Fruit fly (Drosophila melanogaster): ENCODE data around the gene CG31674.

CG31674 gene

DNA sequence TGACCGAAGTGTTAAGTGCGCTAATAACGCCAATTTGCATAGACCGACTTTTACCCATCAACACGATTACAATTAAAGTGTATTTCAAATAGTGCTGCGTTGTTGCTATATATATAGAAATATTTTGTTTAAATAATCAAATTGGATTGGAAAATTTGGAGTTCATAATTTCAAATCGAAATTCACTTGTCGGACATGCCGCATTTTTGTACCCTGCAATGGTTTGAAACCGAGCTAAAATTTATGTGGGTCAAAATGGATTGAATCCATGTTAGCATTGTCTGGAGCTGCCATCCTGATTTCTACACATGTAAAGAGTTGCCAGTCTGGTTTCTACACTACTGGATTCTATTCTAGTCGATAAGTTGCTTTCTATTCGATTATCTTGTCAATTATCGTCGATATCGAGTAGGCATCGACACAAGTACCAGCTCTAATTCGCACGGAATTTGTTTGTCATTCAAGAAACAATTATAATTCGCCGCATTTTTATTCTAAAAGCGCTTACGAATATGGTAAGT lies 43.7 kb upstream of the CG31674 start, which contains the start of gene Pomp (continued):
- TF ChIP-seq CoRest (tag; optimal IDR thresholded peaks at IDR 0.05) (peak; percentile 77), sim (GFP tag; IDR thresholded peaks at IDR 0.05) (peak; percentile 80), CG12104 (GFP tag; optimal IDR thresholded peaks at IDR 0.05) (peak; percentile 70), chm (GFP tag; IDR thresholded peaks at IDR 0.05) (peak; percentile 72), MBD-R2 (GFP tag; IDR thresholded peaks at IDR 0.05) (peak; percentile 81), prd (optimal IDR thresholded peaks at IDR 0.05) (no peak), prd (GFP tag; IDR thresholded peaks at IDR 0.05) (peak; percentile 92), CG3065 (GFP tag; optimal IDR thresholded peaks at IDR 0.05) (peak; percentile 61), CG1792 (GFP tag; optimal IDR thresholded peaks at IDR 0.05) (peak; percentile 24), dan (GFP tag; IDR thresholded peaks at IDR 0.05) (no peak), CG8359 (GFP tag; optimal IDR thresholded peaks at IDR 0.05; ENCODE audit: borderline replicate concordance) (peak; percentile 49), crp (GFP tag; optimal IDR thresholded peaks at IDR 0.05) (peak in 1 of 2 experiments; percentile 26), twi (tag; optimal IDR thresholded peaks at IDR 0.05) (peak; percentile 35), CG11723 (GFP tag; optimal IDR thresholded peaks at IDR 0.05) (peak; percentile 44), ato (GFP tag; IDR thresholded peaks at IDR 0.05; ENCODE audit: partially characterized antibody) (peak; percentile 37; the same call in 1 of the 2 replicates), Pdp1 (GFP tag; optimal IDR thresholded peaks at IDR 0.05) (peak; percentile 58 to 64), Hand (GFP tag; optimal IDR thresholded peaks at IDR 0.05) (peak; percentile 23), CG18011 (GFP tag; optimal IDR thresholded peaks at IDR 0.05) (peak; percentile 61), Hey (tag; optimal IDR thresholded peaks at IDR 0.05) (no peak), CG13775 (GFP tag; optimal IDR thresholded peaks at IDR 0.05) (peak; percentile 70), Hmr (GFP tag; optimal IDR thresholded peaks at IDR 0.05) (peak; percentile 89), Usf (GFP tag; optimal IDR thresholded peaks at IDR 0.05) (peak; percentile 27), wdn (GFP tag; IDR thresholded peaks at IDR 0.05) (peak; percentile 67), Awh (GFP tag; IDR thresholded peaks at IDR 0.05) (peak; percentile 79), sob (GFP tag; IDR thresholded peaks at IDR 0.05) (peak; percentile 94), Tbp (GFP tag; optimal IDR thresholded peaks at IDR 0.05) (no peak), NfI (GFP tag; optimal IDR thresholded peaks at IDR 0.05) (peak; percentile 71), CG2202 (tag; optimal IDR thresholded peaks at IDR 0.05) (peak; percentile 61), Opbp (GFP tag; IDR thresholded peaks at IDR 0.05; ENCODE audit: partially characterized antibody) (peak; percentile 53; the same call in 1 of the 3 replicates), CG33557 (GFP tag; optimal IDR thresholded peaks at IDR 0.05) (no peak), B-H1 (GFP tag; IDR thresholded peaks at IDR 0.05) (peak; percentile 81), CG14014 (GFP tag; IDR thresholded peaks at IDR 0.05) (peak; percentile 86), tap (tag; optimal IDR thresholded peaks at IDR 0.05) (peak; percentile 85), CG7556 (GFP tag; optimal IDR thresholded peaks at IDR 0.05) (peak; percentile 80), CG14050 (GFP tag; IDR thresholded peaks at IDR 0.05) (peak; percentile 84), lov (optimal IDR thresholded peaks at IDR 0.05) (no peak), lov (GFP tag; IDR thresholded peaks at IDR 0.05) (peak; percentile 86; the same call in 2 of the 3 replicates), Bdp1 (GFP tag; optimal IDR thresholded peaks at IDR 0.05) (peak; percentile 24), toy (GFP tag; IDR thresholded peaks at IDR 0.05) (peak; percentile 57; the same call in 1 of the 2 replicates), vvl (GFP tag; IDR thresholded peaks at IDR 0.05) (peak; percentile 95), HLHmδ (GFP tag; optimal IDR thresholded peaks at IDR 0.05) (no peak), h (optimal IDR thresholded peaks at IDR 0.05) (no peak), Bgb (GFP tag; IDR thresholded peaks at IDR 0.05; ENCODE audit: partially characterized antibody) (peak; percentile 71; the same call in 1 of the 2 replicates), CG12071 (GFP tag; optimal IDR thresholded peaks at IDR 0.05) (peak; percentile 86), CG6689 (GFP tag; IDR thresholded peaks at IDR 0.05) (peak; percentile 88), nau (GFP tag; optimal IDR thresholded peaks at IDR 0.05) (peak; percentile 69), fd3F (GFP tag; optimal IDR thresholded peaks at IDR 0.05) (peak; percentile 67), CG3838 (GFP tag; optimal IDR thresholded peaks at IDR 0.05) (no peak), lbe (GFP tag; optimal IDR thresholded peaks at IDR 0.05) (peak; percentile 71), CG10979 (tag; optimal IDR thresholded peaks at IDR 0.05) (peak; percentile 84)

Measured in whole organism, embryonic.